Worm (Caenorhabditis elegans) whole organism, L4 larva: Measurements from ENCODE around the gene K08E5.5.

Experiments
- R02D3.7 ChIP-seq: fragments of 150-350 bp; sonication (generic microtip); optimal IDR thresholded peaks from 3 replicates; lab custom pipeline; 2014; ENCODE audit warnings: missing biosample characterization, missing genetic modification characterization
- T26A8.4 ChIP-seq: fragments of 200-800 bp; sonication (Bioruptor generic); IDR thresholded peaks from 2 replicates; pipeline ENCODE4 v1.3.6; 2022; ENCODE audit warnings: missing genetic modification characterization, missing compliant biosample characterization
- ceh-28 ChIP-seq: fragments of 150-350 bp; optimal IDR thresholded peaks from 2 replicates; lab custom pipeline; 2014; ENCODE audit warnings: missing biosample characterization, missing genetic modification reagents, missing genetic modification characterization
- ceh-62 ChIP-seq: sonication (generic microtip); optimal IDR thresholded peaks from 2 replicates; lab custom pipeline; 2017; ENCODE audit warnings: missing biosample characterization, missing genetic modification characterization
- dmd-8 ChIP-seq: fragments of 200-800 bp; sonication (Bioruptor generic); IDR thresholded peaks from 2 replicates; pipeline ENCODE4 v1.3.6; 2022; ENCODE audit warnings: missing genetic modification characterization, missing compliant biosample characterization
- dpl-1 ChIP-seq: fragments of 150-350 bp; optimal IDR thresholded peaks from 2 replicates; lab custom pipeline; 2014; ENCODE audit warnings: missing biosample characterization, missing genetic modification reagents, missing genetic modification characterization
- dve-1 ChIP-seq: sonication (generic microtip); optimal IDR thresholded peaks from 2 replicates; lab custom pipeline; 2017; ENCODE audit warnings: antibody characterized with exemption, mild to moderate bottlenecking, missing genetic modification characterization, missing compliant biosample characterization; ENCODE audit not compliant: insufficient read depth
- hmg-1.1 ChIP-seq: fragments of 200-800 bp; sonication (Bioruptor generic); IDR thresholded peaks from 2 replicates; pipeline ENCODE4 v1.3.6; 2022; ENCODE audit warnings: missing genetic modification reagents, missing genetic modification characterization, missing compliant biosample characterization
- lin-13 ChIP-seq: fragments of 150-350 bp; optimal IDR thresholded peaks from 2 replicates; lab custom pipeline; 2014; ENCODE audit warnings: missing biosample characterization, missing genetic modification reagents, missing genetic modification characterization
- lin-15B ChIP-seq: fragments of 150-350 bp; sonication (generic microtip); optimal IDR thresholded peaks from 3 replicates; lab custom pipeline; 2014; ENCODE audit warnings: missing biosample characterization, missing genetic modification characterization
- lsy-2 ChIP-seq, 2 experiments: fragments of 150-350 bp in 1 of 2; sonication (generic microtip) in 1 of 2; optimal IDR thresholded peaks; 2 replicates each; lab custom pipeline; 2014 to 2017; ENCODE audit warnings: missing biosample characterization in 2 of 2, missing genetic modification characterization in 2 of 2
- mdl-1 ChIP-seq, 2 experiments: fragments of 150-350 bp in 1 of 2; sonication (generic microtip) in 1 of 2; optimal IDR thresholded peaks; 2 replicates each; lab custom pipeline; 2014 to 2017; ENCODE audit warnings: missing biosample characterization in 2 of 2, missing genetic modification characterization in 2 of 2
- mes-2 ChIP-seq: sonication (generic microtip); optimal IDR thresholded peaks from 2 replicates; lab custom pipeline; 2016; ENCODE audit warnings: missing genotype, mild to moderate bottlenecking, missing genetic modification characterization, missing compliant biosample characterization; ENCODE audit not compliant: poor library complexity, severe bottlenecking
- nhr-10 ChIP-seq: fragments of 150-350 bp; optimal IDR thresholded peaks from 2 replicates; lab custom pipeline; 2014; ENCODE audit warnings: missing biosample characterization, missing genetic modification characterization
- zfp-2 ChIP-seq: sonication (generic microtip); optimal IDR thresholded peaks from 2 replicates; lab custom pipeline; 2016; ENCODE audit warnings: mild to moderate bottlenecking, missing genetic modification characterization, missing compliant biosample characterization

K08E5.5 gene

ce11 chrIII:10120076-10120831 lies 40.0 kb downstream of the K08E5.5 start, which contains the start of the genes gtf-2H3 and ham-3:
TSS of gene gtf-2H3 (minus strand) at chrIII:10120148.
TSS of gene ham-3 (plus strand) at chrIII:10120781.
- TF ChIP-seq dmd-8, result no peak
- peak; percentile 65 for TF ChIP-seq ceh-28 (tag; lab: Kevin White, UChicago)
- TF ChIP-seq mes-2 (tag; lab: Kevin White, UChicago), result peak; percentile 65
- TF ChIP-seq lsy-2 (tag; optimal IDR thresholded peaks at IDR 0.05; lab: Kevin White, UChicago), result peak in 1 of 2 experiments; percentile 25

- no peak for TF ChIP-seq lin-13 (GFP tag; lab: Kevin White, UChicago)
- no peak for TF ChIP-seq zfp-2 (tag; lab: Kevin White, UChicago)
Observed at ce11 chrIII:10118818-10119217, 41.5 kb downstream of the K08E5.5 start, which contains the start of gene ZK1128.3. TSS of gene ZK1128.3 (minus strand) at chrIII:10118918.

- TF ChIP-seq R02D3.7 (tag; lab: Kevin White, UChicago) (peak; percentile 61), dve-1 (peak; percentile 9), mes-2 (tag; lab: Kevin White, UChicago) (peak; percentile 45), dpl-1 (peak; percentile 33), lin-15B (tag; lab: Kevin White, UChicago) (no peak), hmg-1.1 (GFP tag; lab: Robert Waterston, UW) (0 out of 2 replicates have a peak, but pooled peaks have one; percentile 13), lsy-2 (tag; optimal IDR thresholded peaks at IDR 0.05; lab: Kevin White, UChicago) (peak in 1 of 2 experiments; percentile 68), lin-13 (GFP tag; lab: Kevin White, UChicago) (no peak)
Observed at ce11 chrIII:10114662-10115061, 45.6 kb downstream of the K08E5.5 start, which contains the start of the genes ZK1128.1 and mett-10. TSS of gene ZK1128.1 (minus strand) at chrIII:10114760. TSS of gene mett-10 (plus strand) at chrIII:10115036.

- no peak for TF ChIP-seq zfp-2 (tag; lab: Kevin White, UChicago)
- TF ChIP-seq mdl-1 (tag; optimal IDR thresholded peaks at IDR 0.05; lab: Kevin White, UChicago), result no peak
- TF ChIP-seq ceh-62 (tag; lab: Kevin White, UChicago), result no peak
- no peak for TF ChIP-seq ceh-28 (tag; lab: Kevin White, UChicago)
- TF ChIP-seq nhr-10 (tag; lab: Kevin White, UChicago), result no peak
- TF ChIP-seq T26A8.4 (GFP tag; lab: Robert Waterston, UW), result no peak
- TF ChIP-seq, all 104 proteins: peak for 0
Observed at ce11 chrIII:10112958-10113357, 47.3 kb downstream of the K08E5.5 start, which contains the start of gene vps-29. TSS of gene vps-29 (minus strand) at chrIII:10113058.
